Worm (Caenorhabditis elegans) whole organism, midembryonic: ENCODE measurements around the gene srz-79.

ENCODE experiments used
- T22C8.4 ChIP-seq: fragments of 200-800 bp; sonication (Bioruptor generic); IDR thresholded peaks from 2 replicates; pipeline ENCODE4 v1.3.6; 2022; ENCODE audit warnings: missing genetic modification characterization, missing compliant biosample characterization
- cog-1 ChIP-seq: sonication (generic microtip); optimal IDR thresholded peaks from 2 replicates; lab custom pipeline; 2016; ENCODE audit warnings: missing genetic modification characterization, missing compliant biosample characterization
- flt-1 ChIP-seq: fragments of 200-800 bp; sonication (Bioruptor generic); IDR thresholded peaks from 2 replicates; pipeline ENCODE4 v1.3.6; 2022; ENCODE audit warnings: missing genetic modification characterization, missing compliant biosample characterization
- klf-2 ChIP-seq: fragments of 200-800 bp; sonication (Bioruptor generic); conservative IDR thresholded peaks from 2 replicates; pipeline ENCODE4 v1.3.6; 2022; ENCODE audit warnings: missing genetic modification reagents, missing genetic modification characterization, missing compliant biosample characterization
- med-1 ChIP-seq: sonication (generic microtip); optimal IDR thresholded peaks from 2 replicates; lab custom pipeline; 2017; ENCODE audit warnings: missing genetic modification characterization, mild to moderate bottlenecking, missing compliant biosample characterization, antibody characterized with exemption, missing genetic modification reagents; ENCODE audit not compliant: insufficient read depth
- ref-1 ChIP-seq: fragments of 200-800 bp; sonication (Bioruptor generic); conservative IDR thresholded peaks from 2 replicates; pipeline ENCODE4 v1.3.6; 2022; ENCODE audit warnings: missing genetic modification reagents, missing genetic modification characterization, missing compliant biosample characterization
- tab-1 ChIP-seq: fragments of 200-800 bp; sonication (Bioruptor generic); IDR thresholded peaks from 2 replicates; pipeline ENCODE4 v1.3.6; 2022; ENCODE audit warnings: missing genetic modification characterization, missing compliant biosample characterization
- ztf-23 ChIP-seq: fragments of 200-800 bp; sonication (Bioruptor generic); IDR thresholded peaks from 2 replicates; pipeline ENCODE4 v1.3.6; 2022; ENCODE audit warnings: missing genetic modification reagents, missing genetic modification characterization, missing compliant biosample characterization
- ztf-29 ChIP-seq: fragments of 200-800 bp; sonication (Bioruptor generic); IDR thresholded peaks from 2 replicates; pipeline ENCODE4 v1.3.6; 2022; ENCODE audit warnings: missing genetic modification reagents, missing genetic modification characterization, missing compliant biosample characterization

srz-79 gene

DNA sequence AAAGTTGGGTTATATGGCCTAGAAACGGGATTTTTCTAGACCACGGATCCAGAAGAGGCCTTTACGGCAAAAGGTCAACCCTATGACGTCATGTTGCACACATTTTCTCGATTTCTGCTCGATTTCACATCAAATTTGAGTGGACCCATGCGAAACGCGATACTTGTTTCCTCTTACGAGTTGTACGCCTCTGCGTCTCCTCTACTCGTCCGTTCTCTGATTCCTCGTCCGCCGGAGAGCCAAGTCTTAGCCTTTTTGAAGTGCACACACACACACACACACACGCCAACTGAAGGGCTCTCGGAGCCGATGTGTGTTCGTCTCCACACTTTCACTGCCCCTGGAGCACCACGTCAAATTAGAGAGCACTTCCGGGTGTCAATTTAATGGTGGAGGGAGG, 27.5 kb downstream of the srz-79 start:
- TF ChIP-seq cog-1 (tag; lab: Kevin White, UChicago) (peak; percentile 57), ztf-29 (GFP tag; lab: Robert Waterston, UW) (no peak), flt-1 (GFP tag; lab: Robert Waterston, UW) (0 out of 2 replicates have a peak, but pooled peaks have one; percentile 49)

DNA sequence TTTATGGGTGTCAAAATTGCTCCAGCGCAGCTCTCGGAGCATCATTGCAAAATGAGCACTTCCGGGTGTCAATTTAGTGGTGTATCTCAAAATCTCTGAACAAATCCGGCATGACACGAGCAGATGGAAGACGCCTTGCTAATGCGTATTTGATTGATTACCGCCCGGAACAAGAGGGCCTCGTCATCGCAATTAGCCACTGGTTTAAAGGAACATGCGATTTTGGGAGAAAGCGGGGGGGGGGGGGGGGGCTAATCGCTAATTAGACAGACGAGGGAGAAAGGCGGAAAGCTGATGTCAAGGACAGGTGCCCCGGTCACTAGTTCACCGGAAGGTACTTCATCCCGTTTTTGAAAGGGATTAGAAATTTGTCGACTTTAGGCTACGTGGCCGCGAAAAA, 28.3 kb downstream of the srz-79 start:
- TF ChIP-seq tab-1 (GFP tag; lab: Robert Waterston, UW), result no peak
- no peak for TF ChIP-seq ztf-23 (GFP tag; lab: Robert Waterston, UW)
- no peak for TF ChIP-seq ztf-29 (GFP tag; lab: Robert Waterston, UW)
- no peak for TF ChIP-seq cog-1 (tag; lab: Kevin White, UChicago)
- peak; percentile 41; the same call in 1 of the 2 replicates for TF ChIP-seq flt-1 (GFP tag; lab: Robert Waterston, UW)

DNA sequence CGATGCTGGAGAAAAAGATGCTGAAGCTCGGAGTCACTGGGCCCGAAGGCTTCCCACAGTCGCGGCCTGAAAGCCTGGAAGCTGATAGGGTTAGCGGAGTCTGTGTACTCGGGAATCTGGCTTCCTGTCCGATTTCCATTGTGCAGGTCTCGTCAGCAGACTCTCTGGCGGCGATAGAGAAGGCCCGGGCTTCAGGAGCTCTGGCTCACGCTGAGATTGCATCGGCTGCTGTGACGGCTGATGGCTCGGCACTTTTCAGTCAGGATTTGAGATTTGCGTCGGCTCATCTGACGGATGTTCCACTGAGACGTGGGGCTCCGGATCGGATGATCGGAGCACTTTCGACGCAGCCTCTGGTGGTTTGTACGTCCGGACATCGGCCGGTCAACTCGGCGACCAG, 30.0 kb downstream of the srz-79 start:
- TF ChIP-seq med-1 (GFP tag; lab: Kevin White, UChicago) (no peak), flt-1 (GFP tag; lab: Robert Waterston, UW) (no peak), ztf-29 (GFP tag; lab: Robert Waterston, UW) (no peak)

DNA sequence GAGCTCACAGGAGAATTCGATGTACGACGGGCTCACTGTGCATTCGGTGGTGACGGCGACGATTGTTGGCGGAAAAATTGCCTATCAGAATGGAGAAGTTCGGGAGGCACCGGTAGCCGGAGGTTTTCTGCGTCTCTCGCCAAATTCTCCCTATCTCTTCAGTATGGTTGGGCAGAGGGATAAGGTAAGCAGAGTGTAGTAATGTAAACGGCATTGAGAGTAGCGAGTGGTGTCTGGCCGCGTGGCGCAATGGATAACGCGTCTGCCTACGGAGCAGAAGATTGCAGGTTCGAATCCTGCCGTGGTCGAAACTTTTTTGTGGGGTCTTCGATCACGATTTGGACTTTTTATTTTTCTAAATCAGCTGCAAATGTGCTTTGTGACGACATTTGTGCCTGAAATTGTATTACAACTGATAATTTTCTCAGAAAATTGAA, 31.2 kb downstream of the srz-79 start:
- TF ChIP-seq flt-1 (GFP tag; lab: Robert Waterston, UW), result peak; percentile 95
- peak; percentile 90 for TF ChIP-seq ztf-23 (GFP tag; lab: Robert Waterston, UW)
- TF ChIP-seq cog-1 (tag; lab: Kevin White, UChicago), result peak; percentile 69
- peak; percentile 81 for TF ChIP-seq T22C8.4 (GFP tag; lab: Robert Waterston, UW)
- peak; percentile 74 for TF ChIP-seq ztf-29 (GFP tag; lab: Robert Waterston, UW)
- TF ChIP-seq med-1 (GFP tag; lab: Kevin White, UChicago), result peak; percentile 47
- peak; percentile 92 for TF ChIP-seq tab-1 (GFP tag; lab: Robert Waterston, UW)
- peak; percentile 75 for TF ChIP-seq klf-2
- TF ChIP-seq ref-1 (GFP tag; lab: Robert Waterston, UW), result peak; percentile 82

DNA sequence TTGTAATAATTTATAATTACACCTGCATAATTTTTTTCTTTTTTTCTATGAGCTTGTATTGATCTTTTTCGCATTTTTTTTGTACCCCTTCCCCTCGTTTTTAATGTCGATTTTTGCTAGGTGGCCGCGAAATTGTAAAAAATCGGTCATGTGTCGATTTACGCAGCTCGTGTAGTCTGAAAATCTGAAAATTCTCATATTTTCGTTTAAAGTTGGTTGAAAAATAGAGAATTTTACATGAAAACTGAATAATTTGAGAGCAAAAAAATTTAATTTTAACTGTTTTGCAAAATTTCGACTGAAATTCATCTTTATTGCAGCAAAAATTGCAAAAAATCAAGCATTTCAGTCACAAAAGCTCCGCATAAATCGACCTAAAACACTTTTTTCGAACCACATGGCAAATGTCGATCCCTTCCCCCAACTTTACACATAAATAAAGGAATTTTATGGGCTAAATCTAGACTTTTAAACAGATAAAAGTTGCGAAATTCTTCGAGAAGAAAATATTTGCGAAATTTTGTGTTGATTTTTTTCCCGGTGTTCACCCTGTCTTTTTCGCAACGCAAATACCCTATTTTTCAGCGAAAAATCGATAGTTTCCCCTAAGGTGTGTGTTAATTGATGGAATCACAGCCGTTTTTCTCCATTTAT, 32.9 kb downstream of the srz-79 start:
- no peak for TF ChIP-seq flt-1 (GFP tag; lab: Robert Waterston, UW)
- TF ChIP-seq tab-1 (GFP tag; lab: Robert Waterston, UW), result no peak
- TF ChIP-seq med-1 (GFP tag; lab: Kevin White, UChicago), result no peak
- TF ChIP-seq ztf-23 (GFP tag; lab: Robert Waterston, UW), result no peak
- TF ChIP-seq cog-1 (tag; lab: Kevin White, UChicago), result no peak
- no peak for TF ChIP-seq T22C8.4 (GFP tag; lab: Robert Waterston, UW)
- no peak for TF ChIP-seq klf-2
- no peak for TF ChIP-seq ztf-29 (GFP tag; lab: Robert Waterston, UW)
- no peak for TF ChIP-seq ref-1 (GFP tag; lab: Robert Waterston, UW)

DNA sequence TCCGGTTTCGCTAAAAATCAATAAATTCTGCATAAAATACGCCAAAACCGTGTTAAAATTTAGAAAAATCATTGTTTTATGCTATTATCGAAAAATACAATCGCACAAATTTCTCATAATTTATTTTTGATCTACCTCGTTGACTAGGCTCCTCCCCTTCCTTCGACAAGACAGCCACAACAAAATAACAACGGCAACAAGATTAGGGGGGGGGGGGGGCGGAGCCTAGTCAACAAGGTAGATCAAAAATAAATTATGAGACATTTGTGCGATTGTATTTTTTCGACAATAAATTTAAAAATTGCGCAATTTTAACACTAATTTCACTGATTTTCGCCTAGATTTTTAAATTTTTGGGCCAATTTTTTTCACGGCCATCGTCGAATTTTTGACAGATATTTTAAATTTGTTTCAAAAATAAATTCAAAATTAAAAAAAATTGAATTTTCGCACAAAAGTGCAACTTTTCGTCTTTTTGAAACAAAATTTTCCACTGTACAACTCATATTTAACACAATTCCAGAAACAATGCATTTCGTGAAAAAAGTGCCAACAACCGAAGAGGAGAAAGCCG, 33.5 kb downstream of the srz-79 start, which contains the start of gene M57.2:
M57.2 (plus strand) TSS at position 524 of the 574 bp plus-strand sequence.
- TF ChIP-seq cog-1 (tag; lab: Kevin White, UChicago) (no peak), ztf-23 (GFP tag; lab: Robert Waterston, UW) (no peak), klf-2 (no peak), flt-1 (GFP tag; lab: Robert Waterston, UW) (no peak), ref-1 (GFP tag; lab: Robert Waterston, UW) (no peak), T22C8.4 (GFP tag; lab: Robert Waterston, UW) (no peak), med-1 (GFP tag; lab: Kevin White, UChicago) (no peak)

DNA sequence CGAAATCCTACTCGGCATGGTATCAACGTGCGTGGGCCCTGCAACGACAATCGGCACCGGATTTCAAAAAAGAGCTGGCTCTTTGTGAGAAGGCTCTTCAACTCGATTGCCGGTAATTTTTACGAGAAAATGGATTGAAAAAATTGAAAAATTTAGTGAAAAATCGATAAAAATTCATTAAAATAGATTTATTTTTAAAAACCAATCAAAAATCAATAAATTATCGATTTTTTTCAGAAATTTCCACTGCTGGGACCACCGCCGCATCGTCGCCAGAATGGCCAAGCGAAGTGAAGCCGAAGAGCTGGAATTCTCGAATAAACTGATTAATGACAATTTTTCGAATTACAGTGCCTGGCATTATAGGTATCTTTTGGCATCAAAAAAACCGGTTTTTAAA, 34.5 kb downstream of the srz-79 start:
- no peak for TF ChIP-seq ztf-23 (GFP tag; lab: Robert Waterston, UW)
- TF ChIP-seq T22C8.4 (GFP tag; lab: Robert Waterston, UW), result peak; percentile 44; the same call in 1 of the 2 replicates

DNA sequence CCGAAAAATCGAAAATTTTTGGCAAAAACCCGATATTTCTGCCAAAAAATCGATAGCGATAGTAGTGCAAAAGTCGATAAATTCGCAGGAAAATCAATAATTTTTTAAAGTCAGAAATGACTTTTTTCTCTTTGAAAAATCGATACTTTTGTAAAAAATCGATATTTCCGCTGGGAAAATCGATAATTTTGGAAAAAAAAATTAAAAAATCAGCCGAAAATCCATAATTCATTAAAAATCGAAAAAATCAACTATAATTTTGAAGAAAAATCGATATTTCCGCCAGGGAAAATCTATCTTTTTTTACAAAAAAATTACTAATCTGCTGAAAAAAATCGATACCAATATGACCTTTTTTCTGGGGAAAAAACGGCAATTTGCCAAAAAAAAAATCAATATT, 38.1 kb downstream of the srz-79 start:
- TF ChIP-seq klf-2 (no peak), cog-1 (tag; lab: Kevin White, UChicago) (no peak), med-1 (GFP tag; lab: Kevin White, UChicago) (no peak), T22C8.4 (GFP tag; lab: Robert Waterston, UW) (peak; percentile 66; the same call in 1 of the 2 replicates), ztf-29 (GFP tag; lab: Robert Waterston, UW) (no peak), tab-1 (GFP tag; lab: Robert Waterston, UW) (no peak)

DNA sequence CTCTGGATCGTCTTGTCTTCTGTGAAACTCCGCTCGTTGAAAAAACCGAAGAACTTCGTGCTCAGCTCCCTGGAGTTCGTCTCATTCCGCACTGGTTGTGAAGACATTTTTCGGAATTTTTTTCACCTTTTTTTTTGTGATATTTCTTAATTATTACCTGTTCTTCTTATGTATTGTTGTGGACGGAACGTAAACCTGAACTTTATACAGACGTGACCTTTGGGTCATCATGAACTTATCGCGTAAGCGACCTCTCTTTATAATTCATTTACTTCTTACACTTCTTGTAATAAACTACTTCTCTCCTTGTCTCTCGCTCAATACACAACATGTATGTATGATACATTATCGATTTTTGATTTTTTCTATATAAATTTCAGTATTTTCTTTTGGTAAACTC, 38.8 kb downstream of the srz-79 start, which contains the start of gene M57.1:
M57.1 (plus strand) TSS at position 301 of the 400 bp plus-strand sequence.
- no peak for TF ChIP-seq ref-1 (GFP tag; lab: Robert Waterston, UW)
- no peak for TF ChIP-seq cog-1 (tag; lab: Kevin White, UChicago)
- no peak for TF ChIP-seq ztf-23 (GFP tag; lab: Robert Waterston, UW)
- no peak for TF ChIP-seq flt-1 (GFP tag; lab: Robert Waterston, UW)
- TF ChIP-seq ztf-29 (GFP tag; lab: Robert Waterston, UW), result no peak
- TF ChIP-seq tab-1 (GFP tag; lab: Robert Waterston, UW), result no peak
- no peak for TF ChIP-seq klf-2

DNA sequence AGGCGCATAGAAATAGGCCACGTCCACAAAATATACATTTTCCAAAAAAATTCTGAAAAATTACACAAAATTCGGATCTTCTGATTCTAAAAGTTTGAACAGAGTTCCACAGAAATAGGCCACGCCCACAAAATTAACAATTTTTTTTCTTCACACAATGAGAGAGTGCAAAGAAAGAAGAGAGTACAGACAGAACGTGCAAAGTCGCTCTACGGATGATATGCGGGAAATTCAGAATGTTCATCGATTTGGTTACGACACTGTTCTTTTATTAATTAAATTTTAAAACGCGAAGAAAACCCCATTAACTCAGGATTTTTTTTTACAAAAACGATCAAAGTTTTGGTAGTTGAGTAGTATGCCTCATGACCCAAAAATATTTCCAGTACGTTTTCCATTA, 39.6 kb downstream of the srz-79 start:
- TF ChIP-seq ref-1 (GFP tag; lab: Robert Waterston, UW) (no peak), ztf-29 (GFP tag; lab: Robert Waterston, UW) (no peak), cog-1 (tag; lab: Kevin White, UChicago) (no peak), flt-1 (GFP tag; lab: Robert Waterston, UW) (no peak), med-1 (GFP tag; lab: Kevin White, UChicago) (no peak), klf-2 (no peak), tab-1 (GFP tag; lab: Robert Waterston, UW) (no peak), T22C8.4 (GFP tag; lab: Robert Waterston, UW) (no peak), ztf-23 (GFP tag; lab: Robert Waterston, UW) (no peak)
